Worm (Caenorhabditis elegans): ENCODE measurements around the gene C16D9.1.

DNA sequence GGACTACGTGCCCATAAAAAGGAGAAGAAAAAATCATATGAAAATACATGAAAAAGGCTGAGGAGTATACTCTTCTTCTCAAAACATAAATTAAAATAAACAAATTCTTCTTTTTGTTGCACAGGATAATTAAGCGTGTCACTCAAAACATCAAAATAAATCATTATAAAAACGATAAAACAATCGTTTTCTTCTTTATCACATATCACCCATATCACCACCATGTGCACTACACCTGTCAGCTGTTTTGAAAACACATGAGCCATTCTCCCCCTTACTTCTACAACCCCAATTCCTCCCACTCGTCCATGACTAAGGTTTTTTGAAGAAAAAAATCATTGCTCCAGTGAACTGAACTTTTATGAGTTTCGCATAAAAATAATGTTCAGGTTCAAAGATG is 6.6 kb upstream of the C16D9.1 start:
- no peak for TF ChIP-seq nhr-77 (tag; optimal IDR thresholded peaks at IDR 0.05)
- peak in 1 of 2 experiments; percentile 16 for TF ChIP-seq lsy-2 (tag; optimal IDR thresholded peaks at IDR 0.05)
- no peak for TF ChIP-seq ama-1 (optimal IDR thresholded peaks at IDR 0.05)
- TF ChIP-seq unc-62 (GFP tag; optimal IDR thresholded peaks at IDR 0.05), result no peak
- TF ChIP-seq nhr-6 (tag; optimal IDR thresholded peaks at IDR 0.05), result no peak
- no peak for TF ChIP-seq nhr-11 (tag; optimal IDR thresholded peaks at IDR 0.05)
- no peak for TF ChIP-seq ceh-82 (tag; optimal IDR thresholded peaks at IDR 0.05)
- TF ChIP-seq skn-1 (tag; optimal IDR thresholded peaks at IDR 0.05), result no peak
- no peak for TF ChIP-seq blmp-1 (tag; optimal IDR thresholded peaks at IDR 0.05; ENCODE audit: insufficient read depth)
- no peak for TF ChIP-seq nhr-25 (tag; optimal IDR thresholded peaks at IDR 0.05)
- peak; percentile 27 for TF ChIP-seq sma-9 (GFP tag; optimal IDR thresholded peaks at IDR 0.05)
- TF ChIP-seq sma-9 (tag; optimal IDR thresholded peaks at IDR 0.05), result no peak
- TF ChIP-seq dmd-4 (tag; optimal IDR thresholded peaks at IDR 0.05), result no peak

Measured in whole organism, L2 larva.